Fruit fly (Drosophila melanogaster) whole organism, pupa: ENCODE results near the gene Wnt4.

Experiments
- CG10348 ChIP-seq: fragments of 200-800 bp; sonication (Bioruptor generic); IDR thresholded peaks from 2 replicates; pipeline ENCODE4 v1.3.6; 2022; ENCODE audit warnings: missing biosample characterization, missing genetic modification characterization
- CG12605 ChIP-seq: fragments of 200-800 bp; sonication (Bioruptor generic); IDR thresholded peaks from 2 replicates; pipeline ENCODE4 v1.3.6; 2022; ENCODE audit warnings: missing biosample characterization, missing genetic modification characterization
- CG17806 ChIP-seq: fragments of 200-800 bp; sonication (Bioruptor generic); optimal IDR thresholded peaks from 2 replicates; lab custom pipeline; 2018; ENCODE audit warnings: missing biosample characterization, mild to moderate bottlenecking, missing genetic modification characterization, moderate library complexity
- CG32121 ChIP-seq: fragments of 200-800 bp; sonication (Bioruptor generic); IDR thresholded peaks from 2 replicates; pipeline ENCODE4 v1.3.6; 2022; ENCODE audit warnings: missing biosample characterization, missing genetic modification characterization
- CG8159 ChIP-seq: fragments of 200-800 bp; sonication (Bioruptor generic); optimal IDR thresholded peaks from 3 replicates; lab custom pipeline; 2018; ENCODE audit warnings: missing biosample characterization, mild to moderate bottlenecking, missing genetic modification characterization, moderate library complexity
- CG8301 ChIP-seq: fragments of 200-800 bp; sonication (Bioruptor generic); optimal IDR thresholded peaks from 2 replicates; lab custom pipeline; 2018; ENCODE audit warnings: missing biosample characterization, mild to moderate bottlenecking, missing genetic modification characterization
- D1 ChIP-seq: fragments of 200-800 bp; sonication (Bioruptor generic); optimal IDR thresholded peaks from 2 replicates; lab custom pipeline; 2018; ENCODE audit warnings: missing biosample characterization, mild to moderate bottlenecking, missing genetic modification characterization, moderate library complexity
- Ets98B ChIP-seq: fragments of 200-800 bp; sonication (Bioruptor generic); IDR thresholded peaks from 2 replicates; pipeline ENCODE4 v1.3.6; 2022; ENCODE audit warnings: missing biosample characterization, missing genetic modification characterization
- Pif1B ChIP-seq: fragments of 200-800 bp; sonication (Bioruptor generic); optimal IDR thresholded peaks from 3 replicates; lab custom pipeline; 2016; ENCODE audit warnings: missing biosample characterization, missing genetic modification characterization
- gl ChIP-seq: fragments of 200-800 bp; sonication (Bioruptor generic); optimal IDR thresholded peaks from 2 replicates; lab custom pipeline; 2018; ENCODE audit warnings: missing biosample characterization, mild to moderate bottlenecking, missing genetic modification characterization

DNA sequence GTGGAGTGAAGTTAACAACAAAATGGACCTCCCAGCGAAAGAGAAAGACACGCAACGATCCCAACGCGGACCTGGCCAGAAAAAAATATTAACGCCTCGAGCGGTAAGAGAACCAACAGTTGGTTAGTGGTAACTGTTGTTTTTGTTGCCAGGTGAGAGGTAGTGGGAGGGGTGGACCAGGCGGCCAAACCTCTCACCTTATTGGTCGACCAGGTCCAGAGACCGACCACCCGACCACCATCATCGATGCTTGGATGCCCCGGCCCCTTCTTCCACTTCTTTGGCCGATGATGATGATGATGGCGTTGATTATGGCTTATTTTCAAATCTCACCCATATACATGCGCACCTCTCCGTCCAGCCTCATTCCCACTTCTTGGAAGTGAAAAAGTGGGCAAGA lies 26.3 kb upstream of the Wnt4 start:
- TF ChIP-seq CG8301 (tag; lab: Kevin White, UChicago) (no peak), D1 (no peak), Ets98B (GFP tag; lab: Robert Waterston, UW) (no peak), gl (no peak), CG10348 (GFP tag; lab: Robert Waterston, UW) (no peak), Pif1B (GFP tag; lab: Kevin White, UChicago) (no peak), CG32121 (GFP tag; lab: Robert Waterston, UW) (no peak), CG8159 (tag; lab: Kevin White, UChicago) (no peak), CG17806 (tag; lab: Kevin White, UChicago) (no peak), CG12605 (GFP tag; lab: Robert Waterston, UW) (no peak)
